Worm (Caenorhabditis elegans) whole organism, L1 larva: ENCODE results near the gene ZC168.2.

ENCODE experiments used
- C34B4.2 ChIP-seq: sonication (generic microtip); optimal IDR thresholded peaks from 2 replicates; lab custom pipeline; 2017; ENCODE audit warnings: mild to moderate bottlenecking, missing genetic modification characterization, missing compliant biosample characterization
- alr-1 ChIP-seq: fragments of 200-800 bp; sonication (Bioruptor generic); optimal IDR thresholded peaks from 2 replicates; lab custom pipeline; 2018; ENCODE audit warnings: borderline replicate concordance, mild to moderate bottlenecking, missing genetic modification characterization, missing compliant biosample characterization
- blmp-1 ChIP-seq: fragments of 150-350 bp; optimal IDR thresholded peaks from 2 replicates; lab custom pipeline; 2014; ENCODE audit warnings: missing biosample characterization, missing genetic modification characterization
- ceh-82 ChIP-seq, 3 experiments: fragments of 150-350 bp in 1 of 3; sonication (generic microtip) in 2 of 3; optimal IDR thresholded peaks; 2 replicates each; lab custom pipeline; 2014 to 2017; ENCODE audit warnings: missing biosample characterization in 3 of 3, missing genetic modification characterization in 3 of 3
- ceh-88 ChIP-seq: fragments of 200-800 bp; sonication (Bioruptor generic); IDR thresholded peaks from 2 replicates; pipeline ENCODE4 v1.3.6; 2022; ENCODE audit warnings: missing genetic modification characterization, missing compliant biosample characterization
- ceh-90 ChIP-seq: sonication (generic microtip); optimal IDR thresholded peaks from 2 replicates; lab custom pipeline; 2016; ENCODE audit warnings: missing genetic modification characterization, missing compliant biosample characterization
- dpl-1 ChIP-seq, 3 experiments: fragments of 150-350 bp in 2 of 3; sonication (generic microtip) in 1 of 3; optimal IDR thresholded peaks; 2 replicates each; lab custom pipeline; 2014 to 2017; ENCODE audit warnings: missing biosample characterization in 3 of 3, missing genetic modification characterization in 3 of 3, missing genetic modification reagents in 3 of 3
- dsc-1 ChIP-seq: sonication (generic microtip); optimal IDR thresholded peaks from 2 replicates; lab custom pipeline; 2016; ENCODE audit warnings: mild to moderate bottlenecking, missing genetic modification characterization, missing compliant biosample characterization
- efl-1 ChIP-seq, 4 experiments: fragments of 150-350 bp; optimal IDR thresholded peaks in 3 of 4; peaks in 1 of 4; 1 replicate in 1 of 4; 2 replicates in 3 of 4; lab custom pipeline; 2014; ENCODE audit warnings: missing biosample characterization in 2 of 4, missing genetic modification characterization in 2 of 4, missing genetic modification reagents in 2 of 4
- elt-2 ChIP-seq: sonication (generic microtip); optimal IDR thresholded peaks from 2 replicates; lab custom pipeline; 2016; ENCODE audit warnings: missing genetic modification characterization, mild to moderate bottlenecking, inconsistent platforms, missing compliant biosample characterization, missing genetic modification reagents
- elt-3 ChIP-seq, 6 experiments: fragments of 150-350 bp in 1 of 6; sonication (generic microtip); optimal IDR thresholded peaks; 2 replicates each; lab custom pipeline; 2017 to 2018; ENCODE audit warnings: missing biosample characterization in 6 of 6, missing genetic modification characterization in 6 of 6, inconsistent platforms in 1 of 6
- fkh-10 ChIP-seq: sonication (generic microtip); optimal IDR thresholded peaks from 2 replicates; lab custom pipeline; 2017; ENCODE audit warnings: missing biosample characterization, missing genetic modification reagents, missing genetic modification characterization
- fkh-8 ChIP-seq: sonication (generic microtip); optimal IDR thresholded peaks from 2 replicates; lab custom pipeline; 2016; ENCODE audit warnings: mild to moderate bottlenecking, missing genetic modification characterization, missing compliant biosample characterization
- hlh-4 ChIP-seq: sonication (generic microtip); optimal IDR thresholded peaks from 2 replicates; lab custom pipeline; 2016; ENCODE audit warnings: mild to moderate bottlenecking, missing genetic modification characterization, missing compliant biosample characterization
- lin-14 ChIP-seq: fragments of 200-800 bp; sonication (Bioruptor generic); optimal IDR thresholded peaks from 2 replicates; lab custom pipeline; 2018; ENCODE audit warnings: mild to moderate bottlenecking, missing genetic modification characterization, moderate library complexity, missing compliant biosample characterization
- lin-35 ChIP-seq, 2 experiments: fragments of 150-350 bp; optimal IDR thresholded peaks; 2 replicates each; lab custom pipeline; 2014; ENCODE audit warnings: missing biosample characterization in 2 of 2, missing genetic modification characterization in 2 of 2, missing genetic modification reagents in 2 of 2
- mdl-1 ChIP-seq, 2 experiments: fragments of 150-350 bp; optimal IDR thresholded peaks; 2 replicates each; lab custom pipeline; 2014 to 2017; ENCODE audit warnings: missing biosample characterization in 2 of 2, missing genetic modification characterization in 2 of 2, inconsistent platforms in 1 of 2
- mef-2 ChIP-seq: fragments of 150-350 bp; optimal IDR thresholded peaks from 2 replicates; lab custom pipeline; 2014; ENCODE audit warnings: missing biosample characterization, missing genetic modification characterization
- mep-1 ChIP-seq: fragments of 150-350 bp; optimal IDR thresholded peaks from 2 replicates; lab custom pipeline; 2014; ENCODE audit warnings: missing biosample characterization, missing genetic modification characterization
- nhr-19 ChIP-seq: fragments of 200-800 bp; sonication (Bioruptor generic); conservative IDR thresholded peaks from 2 replicates; pipeline ENCODE4 v1.3.6; 2022; ENCODE audit warnings: missing genetic modification characterization, missing compliant biosample characterization
- nhr-20 ChIP-seq: sonication (generic microtip); optimal IDR thresholded peaks from 2 replicates; lab custom pipeline; 2016; ENCODE audit warnings: mild to moderate bottlenecking, missing genetic modification characterization, missing compliant biosample characterization
- nhr-28 ChIP-seq: fragments of 150-350 bp; optimal IDR thresholded peaks from 2 replicates; lab custom pipeline; 2014; ENCODE audit warnings: missing biosample characterization, missing genetic modification characterization
- nhr-47 ChIP-seq: sonication (generic microtip); optimal IDR thresholded peaks from 2 replicates; lab custom pipeline; 2016; ENCODE audit warnings: mild to moderate bottlenecking, missing genetic modification characterization, moderate library complexity, missing compliant biosample characterization
- nhr-71 ChIP-seq: sonication (generic microtip); optimal IDR thresholded peaks from 2 replicates; lab custom pipeline; 2016; ENCODE audit warnings: mild to moderate bottlenecking, missing genetic modification characterization, moderate library complexity, missing compliant biosample characterization
- nhr-76 ChIP-seq: sonication (generic microtip); optimal IDR thresholded peaks from 2 replicates; lab custom pipeline; 2017; ENCODE audit warnings: missing biosample characterization, missing genetic modification characterization
- nhr-85 ChIP-seq: sonication (generic microtip); peaks from one replicate; lab custom pipeline; 2016; ENCODE audit warnings: missing genetic modification characterization, inconsistent platforms, missing compliant biosample characterization
- nhr-90 ChIP-seq: sonication (generic microtip); optimal IDR thresholded peaks from 2 replicates; lab custom pipeline; 2016; ENCODE audit warnings: mild to moderate bottlenecking, missing genetic modification characterization, missing compliant biosample characterization; ENCODE audit not compliant: poor library complexity
- pag-3 ChIP-seq: sonication (generic microtip); optimal IDR thresholded peaks from 2 replicates; lab custom pipeline; 2017; ENCODE audit warnings: missing genetic modification characterization, mild to moderate bottlenecking, missing compliant biosample characterization, antibody characterized with exemption, borderline replicate concordance; ENCODE audit not compliant: insufficient read depth
- pax-3 ChIP-seq: fragments of 200-800 bp; sonication (Bioruptor generic); optimal IDR thresholded peaks from 2 replicates; lab custom pipeline; 2018; ENCODE audit warnings: mild to moderate bottlenecking, missing genetic modification characterization, moderate library complexity, missing compliant biosample characterization
- pqm-1 ChIP-seq: sonication (generic microtip); optimal IDR thresholded peaks from 3 replicates; lab custom pipeline; 2017; ENCODE audit warnings: missing biosample characterization, missing genetic modification characterization
- skn-1 ChIP-seq: fragments of 150-350 bp; optimal IDR thresholded peaks from 2 replicates; lab custom pipeline; 2014; ENCODE audit warnings: missing biosample characterization, missing genetic modification characterization
- snpc-4 ChIP-seq: fragments of 150-350 bp; optimal IDR thresholded peaks from 2 replicates; lab custom pipeline; 2014; ENCODE audit warnings: missing biosample characterization, missing genetic modification characterization
- snu-23 ChIP-seq: sonication (generic microtip); optimal IDR thresholded peaks from 2 replicates; lab custom pipeline; 2016; ENCODE audit warnings: missing genetic modification characterization, missing compliant biosample characterization
- sptf-1 ChIP-seq: fragments of 150-350 bp; optimal IDR thresholded peaks from 2 replicates; lab custom pipeline; 2014; ENCODE audit warnings: missing biosample characterization, missing genetic modification characterization
- swsn-7 ChIP-seq: sonication (generic microtip); optimal IDR thresholded peaks from 2 replicates; lab custom pipeline; 2016; ENCODE audit warnings: missing genetic modification characterization, missing compliant biosample characterization
- tbx-2 ChIP-seq: sonication (generic microtip); optimal IDR thresholded peaks from 2 replicates; lab custom pipeline; 2016; ENCODE audit warnings: missing genetic modification characterization, missing compliant biosample characterization
- unc-62 ChIP-seq: fragments of 150-350 bp; optimal IDR thresholded peaks from 2 replicates; lab custom pipeline; 2014; ENCODE audit warnings: missing biosample characterization, missing genetic modification reagents, missing genetic modification characterization
- unc-86 ChIP-seq: sonication (generic microtip); optimal IDR thresholded peaks from 2 replicates; lab custom pipeline; 2016; ENCODE audit warnings: missing genetic modification characterization, missing compliant biosample characterization
- vab-15 ChIP-seq: sonication (generic microtip); optimal IDR thresholded peaks from 2 replicates; lab custom pipeline; 2017; ENCODE audit warnings: missing genotype, mild to moderate bottlenecking, missing genetic modification characterization, missing compliant biosample characterization
- ztf-4 ChIP-seq: fragments of 150-350 bp; optimal IDR thresholded peaks from 2 replicates; lab custom pipeline; 2014; ENCODE audit warnings: missing biosample characterization, missing genetic modification characterization

The ZC168.2 gene

ce11 chrIV:10773811-10774210 lies 46.0 kb downstream of the ZC168.2 start, which contains the start of gene inpp-1:
TSS of gene inpp-1 (minus strand) at chrIV:10773911.
- no peak for TF ChIP-seq dpl-1 (GFP tag; optimal IDR thresholded peaks at IDR 0.05; lab: Kevin White, UChicago)
- no peak for TF ChIP-seq sptf-1 (tag; lab: Kevin White, UChicago)
- TF ChIP-seq ceh-82 (tag; optimal IDR thresholded peaks at IDR 0.05; lab: Kevin White, UChicago): no peak
- no peak for TF ChIP-seq nhr-76 (tag; lab: Kevin White, UChicago)
- no peak for TF ChIP-seq elt-2 (tag; lab: Kevin White, UChicago)
- TF ChIP-seq lin-14 (GFP tag; lab: Kevin White, UChicago): no peak
- peak; percentile 25 for TF ChIP-seq dsc-1 (tag; lab: Kevin White, UChicago)
- TF ChIP-seq ceh-88 (GFP tag; lab: Robert Waterston, UW): no peak
- TF ChIP-seq, all 84 proteins: peak for 1

DNA sequence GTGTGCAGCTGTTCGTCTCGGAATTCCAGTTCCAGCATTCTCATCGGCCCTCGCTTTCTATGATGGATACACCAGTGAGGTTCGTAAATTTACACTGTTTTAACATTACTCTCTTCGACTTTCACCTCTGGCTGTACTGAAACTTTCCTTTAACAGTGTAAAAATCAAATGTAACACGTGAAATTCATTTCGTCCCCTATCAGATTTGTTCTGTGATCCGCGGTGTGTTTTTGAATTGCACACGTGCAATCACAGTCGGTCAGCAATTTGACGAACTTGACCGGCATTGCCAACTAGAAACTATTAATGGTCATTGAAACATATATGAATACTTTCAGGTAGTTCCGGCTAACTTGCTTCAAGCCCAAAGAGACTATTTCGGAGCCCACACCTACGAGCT lies 49.2 kb downstream of the ZC168.2 start:
- TF ChIP-seq pax-3 (tag; lab: Kevin White, UChicago) (no peak), nhr-90 (tag; lab: Kevin White, UChicago) (no peak), tbx-2 (tag; lab: Kevin White, UChicago) (peak; percentile 35), blmp-1 (tag; lab: Kevin White, UChicago) (peak; percentile 65), nhr-85 (tag; lab: Kevin White, UChicago) (peak; percentile 89), mef-2 (no peak), fkh-10 (GFP tag; lab: Kevin White, UChicago) (no peak), elt-3 (tag; optimal IDR thresholded peaks at IDR 0.05; lab: Kevin White, UChicago) (peak in 2 of 6 experiments; percentile 5 to 12), unc-86 (no peak), lin-35 (GFP tag; optimal IDR thresholded peaks at IDR 0.05; lab: Kevin White, UChicago) (peak in 1 of 2 experiments; percentile 16), vab-15 (no peak), snpc-4 (tag; lab: Kevin White, UChicago) (no peak), lin-14 (GFP tag; lab: Kevin White, UChicago) (peak; percentile 29), swsn-7 (tag; lab: Kevin White, UChicago) (no peak), mdl-1 (tag; optimal IDR thresholded peaks at IDR 0.05; lab: Kevin White, UChicago) (peak in 1 of 2 experiments; percentile 57), nhr-28 (tag; lab: Kevin White, UChicago) (no peak), nhr-19 (peak; percentile 24; the same call in 1 of the 2 replicates), mep-1 (tag; lab: Kevin White, UChicago) (no peak), ztf-4 (tag; lab: Kevin White, UChicago) (no peak), alr-1 (tag; lab: Kevin White, UChicago) (no peak), skn-1 (tag; lab: Kevin White, UChicago) (no peak), pag-3 (tag; lab: Kevin White, UChicago) (no peak), nhr-71 (tag; lab: Kevin White, UChicago) (peak; percentile 16), unc-62 (GFP tag; lab: Kevin White, UChicago) (no peak), snu-23 (GFP tag; lab: Kevin White, UChicago) (peak; percentile 25), C34B4.2 (tag; lab: Kevin White, UChicago) (no peak), nhr-20 (tag; lab: Kevin White, UChicago) (peak; percentile 61), ceh-90 (tag; lab: Kevin White, UChicago) (no peak)

DNA sequence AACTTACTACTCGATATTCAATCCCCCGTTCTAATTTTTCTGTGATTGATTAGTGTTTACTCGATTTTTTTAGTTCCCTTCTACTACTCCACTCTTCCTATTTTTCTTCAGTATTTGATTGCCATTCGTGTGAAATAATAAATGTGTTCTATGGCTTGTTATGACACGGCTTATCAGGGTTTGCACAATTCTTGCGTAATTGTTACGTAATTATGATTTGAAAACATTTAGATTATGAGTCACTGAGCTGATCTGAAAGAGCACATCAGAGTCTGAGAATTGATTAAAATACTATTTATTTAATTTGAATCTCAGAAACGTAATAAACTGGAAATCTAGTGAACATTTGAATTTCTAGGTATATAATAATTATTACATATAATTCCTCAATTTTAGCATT lies 49.8 kb downstream of the ZC168.2 start:
- TF ChIP-seq elt-3 (tag; optimal IDR thresholded peaks at IDR 0.05; lab: Kevin White, UChicago) (no peak), dsc-1 (tag; lab: Kevin White, UChicago) (no peak), fkh-8 (tag; lab: Kevin White, UChicago) (no peak), pqm-1 (tag; lab: Kevin White, UChicago) (no peak), efl-1 (optimal IDR thresholded peaks at IDR 0.05; lab: Kevin White, UChicago) (no peak), efl-1 (GFP tag; optimal IDR thresholded peaks at IDR 0.05 in 1 of 2; lab: Kevin White, UChicago) (no peak), nhr-47 (tag; lab: Kevin White, UChicago) (no peak), hlh-4 (tag; lab: Kevin White, UChicago) (no peak)
